Worm (Caenorhabditis elegans) whole organism, mixed stage, embryonic: Measurements from ENCODE around the gene R09H10.1.

Experiments used
- blmp-1 ChIP-seq: fragments of 150-350 bp; optimal IDR thresholded peaks from 2 replicates; lab custom pipeline; 2014; ENCODE audit warnings: missing biosample characterization, missing genetic modification characterization
- ceh-39 ChIP-seq: fragments of 150-350 bp; optimal IDR thresholded peaks from 2 replicates; lab custom pipeline; 2014; ENCODE audit warnings: missing biosample characterization, missing genetic modification characterization
- ceh-83 ChIP-seq: fragments of 200-800 bp; sonication (Bioruptor generic); optimal IDR thresholded peaks from 2 replicates; lab custom pipeline; 2018; ENCODE audit warnings: mild to moderate bottlenecking, missing genetic modification characterization, missing compliant biosample characterization
- elt-3 ChIP-seq: fragments of 150-350 bp; optimal IDR thresholded peaks from 2 replicates; lab custom pipeline; 2014; ENCODE audit warnings: missing biosample characterization, missing genetic modification characterization
- lin-13 ChIP-seq: fragments of 150-350 bp; optimal IDR thresholded peaks from 2 replicates; lab custom pipeline; 2014; ENCODE audit warnings: missing biosample characterization, missing genetic modification characterization
- nhr-12 ChIP-seq: fragments of 150-350 bp; optimal IDR thresholded peaks from 2 replicates; lab custom pipeline; 2014; ENCODE audit warnings: missing biosample characterization, missing genetic modification characterization
- nhr-237 ChIP-seq: fragments of 150-350 bp; optimal IDR thresholded peaks from 2 replicates; lab custom pipeline; 2014; ENCODE audit warnings: missing biosample characterization, missing genetic modification characterization
- pha-4 ChIP-seq: fragments of 150-350 bp; optimal IDR thresholded peaks from 2 replicates; lab custom pipeline; 2018; ENCODE audit warnings: missing biosample characterization, missing genetic modification reagents, missing genetic modification characterization
- tbx-8 ChIP-seq: fragments of 200-800 bp; sonication (Bioruptor generic); optimal IDR thresholded peaks from 2 replicates; lab custom pipeline; 2018; ENCODE audit warnings: mild to moderate bottlenecking, missing genetic modification characterization, moderate library complexity, missing compliant biosample characterization
- unc-39 ChIP-seq: fragments of 150-350 bp; optimal IDR thresholded peaks from 2 replicates; lab custom pipeline; 2014; ENCODE audit warnings: missing biosample characterization, missing genetic modification characterization
- zip-8 ChIP-seq: fragments of 150-350 bp; optimal IDR thresholded peaks from 2 replicates; lab custom pipeline; 2014; ENCODE audit warnings: missing biosample characterization, missing genetic modification characterization
- ztf-11 ChIP-seq: fragments of 150-350 bp; optimal IDR thresholded peaks from 2 replicates; lab custom pipeline; 2014; ENCODE audit warnings: missing biosample characterization, missing genetic modification characterization

- TF ChIP-seq ztf-11: no peak
- no peak for TF ChIP-seq pha-4 (tag; lab: Kevin White, UChicago)
- no peak for TF ChIP-seq ceh-83 (GFP tag; lab: Kevin White, UChicago)
- TF ChIP-seq nhr-237: no peak
- TF ChIP-seq zip-8 (tag; lab: Kevin White, UChicago): no peak
- TF ChIP-seq nhr-12 (tag; lab: Kevin White, UChicago): no peak
- no peak for TF ChIP-seq unc-39 (tag; lab: Kevin White, UChicago)
- TF ChIP-seq elt-3 (tag; lab: Kevin White, UChicago): no peak
- TF ChIP-seq lin-13 (tag; lab: Kevin White, UChicago): no peak
- TF ChIP-seq ceh-39: no peak
- TF ChIP-seq blmp-1: no peak
- TF ChIP-seq tbx-8: no peak
Measured at ce11 chrIV:10638977-10639376, 38.9 kb downstream of the R09H10.1 start, which contains the start of gene F56C4.2.
